Worm (Caenorhabditis elegans): ENCODE measurements around the gene rol-1.

DNA sequence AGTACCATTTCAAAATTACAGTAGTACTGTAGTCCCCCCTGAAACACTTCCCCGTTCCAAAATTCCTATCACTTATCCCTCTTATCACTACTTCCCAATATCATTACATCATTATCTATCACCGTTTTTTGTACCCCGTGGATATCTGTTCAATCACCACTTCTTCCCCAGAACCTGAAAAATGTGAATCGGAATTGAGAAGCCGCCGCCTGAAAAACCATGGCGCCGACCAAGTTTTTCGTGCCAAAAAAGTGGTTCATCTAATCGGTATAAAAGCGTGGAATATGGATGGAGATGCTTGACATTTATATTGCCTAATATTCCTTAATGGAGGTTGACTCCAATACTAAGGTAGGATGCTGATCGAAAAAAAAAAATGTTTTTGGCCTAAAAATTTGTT is at the start of gene rol-1:
- TF ChIP-seq efl-1 (GFP tag; optimal IDR thresholded peaks at IDR 0.05), result no peak
- no peak for TF ChIP-seq nhr-27 (tag; optimal IDR thresholded peaks at IDR 0.05)
- no peak for TF ChIP-seq mel-28 (tag; optimal IDR thresholded peaks at IDR 0.05; ENCODE audit: borderline replicate concordance)
- TF ChIP-seq dox-1 (GFP tag; IDR thresholded peaks at IDR 0.05), result no peak
- TF ChIP-seq C06A6.2 (GFP tag; conservative IDR thresholded peaks at IDR 0.05), result no peak
- TF ChIP-seq fkh-3 (tag; optimal IDR thresholded peaks at IDR 0.05), result no peak
- no peak for TF ChIP-seq F55B11.4 (tag; optimal IDR thresholded peaks at IDR 0.05; ENCODE audit: borderline replicate concordance, insufficient read depth)
- no peak for TF ChIP-seq cebp-2 (GFP tag; IDR thresholded peaks at IDR 0.05)
- TF ChIP-seq dpl-1 (GFP tag; optimal IDR thresholded peaks at IDR 0.05), result no peak
